Fruit fly (Drosophila melanogaster): Measurements from ENCODE around the gene CG13284.

DNA sequence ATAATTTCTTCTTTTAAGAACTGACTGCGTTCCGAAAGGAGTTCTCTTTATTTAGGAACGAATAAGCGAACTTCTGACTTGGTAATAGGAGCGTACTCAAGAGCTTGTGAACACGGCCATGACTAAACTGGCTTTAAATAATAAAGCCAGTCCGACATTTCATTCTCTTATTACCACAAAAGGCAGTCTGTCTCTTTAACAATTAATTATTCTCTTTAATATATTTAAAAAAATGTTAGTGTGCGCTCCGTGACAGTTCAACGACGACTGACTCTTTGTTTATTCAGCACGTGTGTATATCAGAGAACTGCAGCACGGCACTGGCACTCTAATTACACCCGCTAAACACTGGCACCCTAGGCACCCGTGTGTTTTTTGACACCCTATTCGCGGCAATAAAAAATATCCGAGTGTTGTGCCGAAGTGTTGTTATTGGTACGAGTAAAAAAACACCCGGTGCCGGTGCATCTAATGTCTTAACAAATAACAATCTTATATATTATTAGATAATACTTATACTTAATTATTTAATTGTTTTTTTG, 10.0 kb upstream of the CG13284 start, which contains the start of gene CG31809:
- TF ChIP-seq Blimp-1 (GFP tag; optimal IDR thresholded peaks at IDR 0.05), result no peak
- no peak for TF ChIP-seq CG6854 (GFP tag; optimal IDR thresholded peaks at IDR 0.05)
